Worm (Caenorhabditis elegans): ENCODE results near the gene lgc-5.

The lgc-5 gene

ce11 chrIV:8342385-8342784 is at the start of gene lgc-5:
TSS of gene lgc-5 (plus strand) at chrIV:8342685.
- TF ChIP-seq B0310.2 (tag; optimal IDR thresholded peaks at IDR 0.05) (no peak), ceh-13 (GFP tag; optimal IDR thresholded peaks at IDR 0.05) (no peak), F13C5.2 (tag; optimal IDR thresholded peaks at IDR 0.05) (no peak), scrt-1 (GFP tag; IDR thresholded peaks at IDR 0.05) (no peak), hmg-4 (GFP tag; optimal IDR thresholded peaks at IDR 0.05) (no peak), ets-7 (tag; optimal IDR thresholded peaks at IDR 0.05) (no peak)

DNA sequence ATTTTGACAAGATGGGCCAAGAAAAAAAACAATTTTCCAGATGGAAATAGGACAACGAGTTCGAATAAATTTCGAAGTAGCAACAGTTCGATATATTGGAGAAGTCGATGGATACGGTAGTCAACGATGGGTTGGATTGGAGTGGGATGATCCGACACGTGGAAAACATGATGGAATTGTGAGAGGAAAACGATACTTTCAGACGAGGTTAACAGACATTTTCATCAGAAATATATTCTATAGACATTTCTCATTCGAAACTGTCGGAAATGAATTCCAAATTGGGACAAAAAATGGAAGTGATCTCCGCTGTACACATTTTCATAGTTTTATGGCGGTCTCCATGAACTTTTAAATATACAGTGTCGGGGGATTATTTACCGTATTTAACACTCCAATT is 47.8 kb upstream of the lgc-5 start, which contains the start of gene tbce-1:
TSS of gene tbce-1 (plus strand) at position 41 of the 400 bp plus-strand sequence.
- TF ChIP-seq hmbx-1 (tag; optimal IDR thresholded peaks at IDR 0.05) (no peak), tra-4 (tag; optimal IDR thresholded peaks at IDR 0.05) (no peak), ceh-13 (GFP tag; optimal IDR thresholded peaks at IDR 0.05) (no peak), hnd-1 (tag; optimal IDR thresholded peaks at IDR 0.05) (no peak), tbx-37 (GFP tag; conservative IDR thresholded peaks at IDR 0.05) (no peak), F13C5.2 (tag; optimal IDR thresholded peaks at IDR 0.05) (no peak)

ce11 chrIV:8297192-8297591 is 45.3 kb upstream of the lgc-5 start, which contains the start of gene nprl-3:
TSS of gene nprl-3 (plus strand) at chrIV:8297492.
- no peak for TF ChIP-seq scrt-1 (GFP tag; IDR thresholded peaks at IDR 0.05)
- no peak for TF ChIP-seq ama-1 (optimal IDR thresholded peaks at IDR 0.05)
- no peak for TF ChIP-seq ceh-13 (GFP tag; optimal IDR thresholded peaks at IDR 0.05)
- TF ChIP-seq tbx-37 (GFP tag; conservative IDR thresholded peaks at IDR 0.05), result no peak
- TF ChIP-seq B0310.2 (tag; optimal IDR thresholded peaks at IDR 0.05), result no peak
- TF ChIP-seq hmg-4 (GFP tag; optimal IDR thresholded peaks at IDR 0.05), result no peak
- TF ChIP-seq tra-4 (tag; optimal IDR thresholded peaks at IDR 0.05), result no peak
- no peak for TF ChIP-seq tbx-11 (GFP tag; IDR thresholded peaks at IDR 0.05)
- no peak for TF ChIP-seq hmbx-1 (tag; optimal IDR thresholded peaks at IDR 0.05)
- TF ChIP-seq F13C5.2 (tag; optimal IDR thresholded peaks at IDR 0.05), result no peak
- no peak for TF ChIP-seq aly-1 (tag; optimal IDR thresholded peaks at IDR 0.05)
- TF ChIP-seq sea-1 (GFP tag; conservative IDR thresholded peaks at IDR 0.05), result no peak
- no peak for TF ChIP-seq ceh-36 (tag; optimal IDR thresholded peaks at IDR 0.05)

- TF ChIP-seq scrt-1 (GFP tag; IDR thresholded peaks at IDR 0.05) (no peak), ama-1 (optimal IDR thresholded peaks at IDR 0.05) (no peak), sea-1 (GFP tag; conservative IDR thresholded peaks at IDR 0.05) (no peak), hmbx-1 (tag; optimal IDR thresholded peaks at IDR 0.05) (no peak), tbx-11 (GFP tag; IDR thresholded peaks at IDR 0.05) (no peak), ets-7 (tag; optimal IDR thresholded peaks at IDR 0.05) (no peak), ceh-36 (tag; optimal IDR thresholded peaks at IDR 0.05) (no peak), flt-1 (GFP tag; IDR thresholded peaks at IDR 0.05) (no peak), F13C5.2 (tag; optimal IDR thresholded peaks at IDR 0.05) (no peak), tbx-37 (GFP tag; conservative IDR thresholded peaks at IDR 0.05) (no peak), B0310.2 (tag; optimal IDR thresholded peaks at IDR 0.05) (no peak), pes-1 (GFP tag; IDR thresholded peaks at IDR 0.05) (no peak), aly-1 (tag; optimal IDR thresholded peaks at IDR 0.05) (no peak), hmg-4 (GFP tag; optimal IDR thresholded peaks at IDR 0.05) (no peak), tra-4 (tag; optimal IDR thresholded peaks at IDR 0.05) (no peak), hnd-1 (tag; optimal IDR thresholded peaks at IDR 0.05) (no peak), ceh-13 (GFP tag; optimal IDR thresholded peaks at IDR 0.05) (no peak)
Observed at ce11 chrIV:8299636-8300035, 42.8 kb upstream of the lgc-5 start, which contains the start of gene F35H10.6. TSS of gene F35H10.6 (plus strand) at chrIV:8299936.

ce11 chrIV:8300468-8300867 is 42.0 kb upstream of the lgc-5 start, which contains the start of gene F35H10.5:
TSS of gene F35H10.5 (plus strand) at chrIV:8300768.
- TF ChIP-seq aly-1 (tag; optimal IDR thresholded peaks at IDR 0.05) (no peak), ets-7 (tag; optimal IDR thresholded peaks at IDR 0.05) (no peak), tra-4 (tag; optimal IDR thresholded peaks at IDR 0.05) (no peak), hnd-1 (tag; optimal IDR thresholded peaks at IDR 0.05) (no peak), ama-1 (optimal IDR thresholded peaks at IDR 0.05) (no peak), scrt-1 (GFP tag; IDR thresholded peaks at IDR 0.05) (no peak), sea-1 (GFP tag; conservative IDR thresholded peaks at IDR 0.05) (no peak), tbx-11 (GFP tag; IDR thresholded peaks at IDR 0.05) (no peak), ceh-36 (tag; optimal IDR thresholded peaks at IDR 0.05) (no peak), ceh-13 (GFP tag; optimal IDR thresholded peaks at IDR 0.05) (no peak), tbx-37 (GFP tag; conservative IDR thresholded peaks at IDR 0.05) (no peak), hmbx-1 (tag; optimal IDR thresholded peaks at IDR 0.05) (no peak), hmg-4 (GFP tag; optimal IDR thresholded peaks at IDR 0.05) (no peak), B0310.2 (tag; optimal IDR thresholded peaks at IDR 0.05) (no peak), F13C5.2 (tag; optimal IDR thresholded peaks at IDR 0.05) (no peak), flt-1 (GFP tag; IDR thresholded peaks at IDR 0.05) (no peak), pes-1 (GFP tag; IDR thresholded peaks at IDR 0.05) (no peak)

DNA sequence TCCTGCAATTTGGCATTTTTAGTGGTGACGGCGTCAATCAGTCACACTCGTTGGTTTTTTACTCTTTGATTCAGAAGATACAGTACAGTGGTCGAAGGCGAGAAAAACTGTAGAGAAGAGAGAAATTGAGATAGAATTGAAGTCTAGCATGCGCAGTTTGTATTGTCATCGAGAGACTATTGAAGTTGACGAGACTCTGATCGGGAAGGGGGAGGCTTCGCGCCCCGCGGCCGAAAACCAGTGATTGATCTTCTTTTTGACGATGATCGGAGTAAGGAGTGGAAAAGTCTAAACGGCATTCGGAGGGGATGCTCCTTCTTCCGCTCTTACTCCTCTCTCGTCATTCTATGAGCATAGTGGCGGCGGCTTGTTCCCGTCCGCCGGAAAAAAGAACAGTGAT is 40.6 kb upstream of the lgc-5 start:
- no peak for TF ChIP-seq B0310.2 (tag; optimal IDR thresholded peaks at IDR 0.05)
- no peak for TF ChIP-seq ceh-13 (GFP tag; optimal IDR thresholded peaks at IDR 0.05)
- no peak for TF ChIP-seq hmg-4 (GFP tag; optimal IDR thresholded peaks at IDR 0.05)
- no peak for TF ChIP-seq scrt-1 (GFP tag; IDR thresholded peaks at IDR 0.05)
- no peak for TF ChIP-seq tra-4 (tag; optimal IDR thresholded peaks at IDR 0.05)
- no peak for TF ChIP-seq tbx-11 (GFP tag; IDR thresholded peaks at IDR 0.05)
- TF ChIP-seq hnd-1 (tag; optimal IDR thresholded peaks at IDR 0.05), result no peak
- TF ChIP-seq tbx-37 (GFP tag; conservative IDR thresholded peaks at IDR 0.05), result no peak
- no peak for TF ChIP-seq ama-1 (optimal IDR thresholded peaks at IDR 0.05)
- TF ChIP-seq ets-7 (tag; optimal IDR thresholded peaks at IDR 0.05), result no peak
- no peak for TF ChIP-seq F13C5.2 (tag; optimal IDR thresholded peaks at IDR 0.05)
- TF ChIP-seq pes-1 (GFP tag; IDR thresholded peaks at IDR 0.05), result no peak
- no peak for TF ChIP-seq aly-1 (tag; optimal IDR thresholded peaks at IDR 0.05)
- TF ChIP-seq sea-1 (GFP tag; conservative IDR thresholded peaks at IDR 0.05), result no peak
- TF ChIP-seq ceh-36 (tag; optimal IDR thresholded peaks at IDR 0.05), result no peak
- TF ChIP-seq flt-1 (GFP tag; IDR thresholded peaks at IDR 0.05), result no peak
- no peak for TF ChIP-seq hmbx-1 (tag; optimal IDR thresholded peaks at IDR 0.05)

- TF ChIP-seq ceh-13 (GFP tag; optimal IDR thresholded peaks at IDR 0.05) (no peak), sea-1 (GFP tag; conservative IDR thresholded peaks at IDR 0.05) (no peak), ama-1 (optimal IDR thresholded peaks at IDR 0.05) (no peak), tbx-37 (GFP tag; conservative IDR thresholded peaks at IDR 0.05) (no peak), pes-1 (GFP tag; IDR thresholded peaks at IDR 0.05) (no peak), tbx-11 (GFP tag; IDR thresholded peaks at IDR 0.05) (no peak), hmg-4 (GFP tag; optimal IDR thresholded peaks at IDR 0.05) (no peak), ets-7 (tag; optimal IDR thresholded peaks at IDR 0.05) (no peak), flt-1 (GFP tag; IDR thresholded peaks at IDR 0.05) (no peak), B0310.2 (tag; optimal IDR thresholded peaks at IDR 0.05) (no peak), ceh-36 (tag; optimal IDR thresholded peaks at IDR 0.05) (no peak), hnd-1 (tag; optimal IDR thresholded peaks at IDR 0.05) (no peak), hmbx-1 (tag; optimal IDR thresholded peaks at IDR 0.05) (no peak)
Observed at ce11 chrIV:8302648-8303161, 39.8 kb upstream of the lgc-5 start.
